Worm (Caenorhabditis elegans) whole organism, late embryonic: ENCODE data around the gene gadr-3.

Experiments used
- T23F11.4 ChIP-seq: fragments of 200-800 bp; sonication (Bioruptor generic); optimal IDR thresholded peaks from 2 replicates; lab custom pipeline; 2018; ENCODE audit warnings: mild to moderate bottlenecking, missing genetic modification characterization, missing compliant biosample characterization
- ama-1 ChIP-seq: fragments of 150-350 bp; optimal IDR thresholded peaks from 2 replicates; lab custom pipeline; 2014
- ceh-9 ChIP-seq: sonication (generic microtip); optimal IDR thresholded peaks from 2 replicates; lab custom pipeline; 2016; ENCODE audit warnings: mild to moderate bottlenecking, missing genetic modification characterization, inconsistent platforms, missing compliant biosample characterization
- fax-1 ChIP-seq: sonication (generic microtip); optimal IDR thresholded peaks from 2 replicates; lab custom pipeline; 2016; ENCODE audit warnings: missing genotype, missing genetic modification characterization, missing compliant biosample characterization
- fkh-10 ChIP-seq: fragments of 150-350 bp; optimal IDR thresholded peaks from 2 replicates; lab custom pipeline; 2014; ENCODE audit warnings: missing biosample characterization, missing genetic modification reagents, missing genetic modification characterization
- hlh-13 ChIP-seq: fragments of 200-800 bp; sonication (Bioruptor generic); optimal IDR thresholded peaks from 2 replicates; lab custom pipeline; 2018; ENCODE audit warnings: mild to moderate bottlenecking, missing genetic modification characterization, missing compliant biosample characterization
- nfya-1 ChIP-seq: sonication (generic microtip); optimal IDR thresholded peaks from 2 replicates; lab custom pipeline; 2017; ENCODE audit warnings: missing genetic modification characterization, mild to moderate bottlenecking, missing compliant biosample characterization, antibody characterized with exemption, moderate library complexity
- nhr-11 ChIP-seq: fragments of 150-350 bp; optimal IDR thresholded peaks from 2 replicates; lab custom pipeline; 2014; ENCODE audit warnings: missing biosample characterization, missing genetic modification characterization
- pha-2 ChIP-seq: sonication (generic microtip); optimal IDR thresholded peaks from 2 replicates; lab custom pipeline; 2017; ENCODE audit warnings: mild to moderate bottlenecking, missing genetic modification characterization, missing compliant biosample characterization
- ref-2 ChIP-seq: sonication (generic microtip); optimal IDR thresholded peaks from 2 replicates; lab custom pipeline; 2016; ENCODE audit warnings: missing genetic modification characterization, missing compliant biosample characterization
- sox-4 ChIP-seq: sonication (generic microtip); optimal IDR thresholded peaks from 2 replicates; lab custom pipeline; 2017; ENCODE audit warnings: mild to moderate bottlenecking, missing genetic modification characterization, inconsistent platforms, missing compliant biosample characterization
- ttx-3 ChIP-seq: sonication (generic microtip); optimal IDR thresholded peaks from 2 replicates; lab custom pipeline; 2016; ENCODE audit warnings: missing genetic modification reagents, missing genetic modification characterization, missing compliant biosample characterization

- TF ChIP-seq T23F11.4 (no peak), ama-1 (lab: Kevin White, UChicago) (no peak), fkh-10 (GFP tag; lab: Kevin White, UChicago) (no peak), ttx-3 (tag; lab: Kevin White, UChicago) (no peak), fax-1 (tag; lab: Kevin White, UChicago) (no peak), nfya-1 (tag; lab: Kevin White, UChicago) (no peak), nhr-11 (tag; lab: Kevin White, UChicago) (no peak), hlh-13 (GFP tag; lab: Kevin White, UChicago) (no peak), pha-2 (no peak), sox-4 (tag; lab: Kevin White, UChicago) (no peak), ref-2 (tag; lab: Kevin White, UChicago) (no peak), ceh-9 (tag; lab: Kevin White, UChicago) (no peak)
These were observed 10.3 kb upstream of the gadr-3 start, which contains the start of gene F47D12.7 for ce11 chrIII:6295972-6296700.
